Fruit fly (Drosophila melanogaster): ENCODE measurements around the gene CG42526.

Gene CG42526

DNA sequence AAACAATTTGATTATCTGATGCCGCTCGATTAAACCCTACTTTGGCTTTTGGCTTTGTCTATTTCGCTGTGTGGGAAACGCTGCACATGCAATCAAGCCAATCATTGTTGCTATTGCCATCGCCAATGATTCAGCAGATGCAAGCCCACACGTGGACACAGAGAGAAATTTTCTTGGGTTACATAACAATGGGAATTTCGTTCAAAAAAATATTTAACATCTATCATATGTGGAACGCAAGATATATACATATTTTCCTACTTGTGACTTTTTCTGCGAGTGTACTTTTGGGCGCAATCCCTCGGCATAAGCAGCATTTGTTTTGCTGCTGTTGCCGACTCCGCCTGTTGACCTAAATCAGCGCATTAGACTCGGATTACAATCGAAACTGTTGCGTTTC lies 15.9 kb downstream of the CG42526 start (continued):
- no peak for TF ChIP-seq CG30020 (tag; optimal IDR thresholded peaks at IDR 0.05)
- no peak for TF ChIP-seq CG9817 (tag; optimal IDR thresholded peaks at IDR 0.05)
- TF ChIP-seq lov (optimal IDR thresholded peaks at IDR 0.05) = no peak
- no peak for TF ChIP-seq lov (GFP tag; IDR thresholded peaks at IDR 0.05)
- no peak for TF ChIP-seq D19A (tag; optimal IDR thresholded peaks at IDR 0.05)
- TF ChIP-seq CG10565 (GFP tag; optimal IDR thresholded peaks at IDR 0.05) = no peak
- no peak for TF ChIP-seq pros (GFP tag; optimal IDR thresholded peaks at IDR 0.05)
- no peak for TF ChIP-seq br (optimal IDR thresholded peaks at IDR 0.05)
- peak; percentile 47 for TF ChIP-seq Med (GFP tag)
- TF ChIP-seq Pdp1 (GFP tag; optimal IDR thresholded peaks at IDR 0.05) = peak in 1 of 2 experiments; percentile 71
- TF ChIP-seq vfl (GFP tag; optimal IDR thresholded peaks at IDR 0.05) = no peak
- no peak for TF ChIP-seq CG6654 (GFP tag; optimal IDR thresholded peaks at IDR 0.05)
- no peak for TF ChIP-seq CG6854 (GFP tag; optimal IDR thresholded peaks at IDR 0.05)
- no peak for TF ChIP-seq CG12219 (GFP tag; optimal IDR thresholded peaks at IDR 0.05)
- no peak for TF ChIP-seq nmo (GFP tag; optimal IDR thresholded peaks at IDR 0.05)
- no peak for TF ChIP-seq CG11085 (GFP tag; IDR thresholded peaks at IDR 0.05)
- no peak for TF ChIP-seq oc (tag; optimal IDR thresholded peaks at IDR 0.05)
- no peak for TF ChIP-seq HmgD (GFP tag; optimal IDR thresholded peaks at IDR 0.05)
- TF ChIP-seq Xrp1 (GFP tag; IDR thresholded peaks at IDR 0.05) = peak; percentile 14; the same call in 1 of the 2 replicates
- TF ChIP-seq CG7357 (GFP tag; IDR thresholded peaks at IDR 0.05) = no peak
- no peak for TF ChIP-seq lola (GFP tag; optimal IDR thresholded peaks at IDR 0.05)
- TF ChIP-seq chm (GFP tag; IDR thresholded peaks at IDR 0.05) = 0 out of 2 replicates have a peak, but pooled peaks have one; percentile 16
- TF ChIP-seq CG4854 (GFP tag; optimal IDR thresholded peaks at IDR 0.05) = no peak
- TF ChIP-seq Dad (GFP tag; optimal IDR thresholded peaks at IDR 0.05) = no peak
- no peak for TF ChIP-seq rib (GFP tag; IDR thresholded peaks at IDR 0.05)
- no peak for TF ChIP-seq odd (GFP tag; optimal IDR thresholded peaks at IDR 0.05)
- TF ChIP-seq lab (GFP tag; optimal IDR thresholded peaks at IDR 0.05) = no peak
- no peak for TF ChIP-seq CG14667 (GFP tag; IDR thresholded peaks at IDR 0.05)
- no peak for TF ChIP-seq CG10321 (GFP tag; IDR thresholded peaks at IDR 0.05)
- TF ChIP-seq klu (GFP tag; IDR thresholded peaks at IDR 0.05) = 0 out of 2 replicates have a peak, but pooled peaks have one; percentile 28
- 0 out of 3 replicates have a peak, but pooled peaks have one; percentile 10 for TF ChIP-seq ase (GFP tag; IDR thresholded peaks at IDR 0.05)
- TF ChIP-seq CG32532 (GFP tag; IDR thresholded peaks at IDR 0.05) = 0 out of 2 replicates have a peak, but pooled peaks have one; percentile 9
- no peak for TF ChIP-seq pzg (GFP tag; optimal IDR thresholded peaks at IDR 0.05)
- TF ChIP-seq fd102C (GFP tag; optimal IDR thresholded peaks at IDR 0.05) = no peak
- TF ChIP-seq Gug (GFP tag; IDR thresholded peaks at IDR 0.05) = no peak
- TF ChIP-seq CG15514 (GFP tag; optimal IDR thresholded peaks at IDR 0.05) = no peak
- TF ChIP-seq Scr (GFP tag; IDR thresholded peaks at IDR 0.05; ENCODE audit: partially characterized antibody) = no peak
- no peak for TF ChIP-seq CG2120 (GFP tag; optimal IDR thresholded peaks at IDR 0.05)
- TF ChIP-seq lmd (GFP tag; IDR thresholded peaks at IDR 0.05) = peak; percentile 11; the same call in 1 of the 2 replicates
- TF ChIP-seq Abd-B (GFP tag; optimal IDR thresholded peaks at IDR 0.05) = no peak
- TF ChIP-seq sr (GFP tag; IDR thresholded peaks at IDR 0.05) = 0 out of 3 replicates have a peak, but pooled peaks have one; percentile 25
- no peak for TF ChIP-seq CG2116 (GFP tag; optimal IDR thresholded peaks at IDR 0.05)
- no peak for TF ChIP-seq sim (GFP tag; IDR thresholded peaks at IDR 0.05)
- TF ChIP-seq ttk (GFP tag; IDR thresholded peaks at IDR 0.05) = 0 out of 2 replicates have a peak, but pooled peaks have one; percentile 5
- TF ChIP-seq schlank (tag; optimal IDR thresholded peaks at IDR 0.05) = no peak
- peak; percentile 40 for TF ChIP-seq CG14441 (GFP tag; IDR thresholded peaks at IDR 0.05)
- TF ChIP-seq CG6175 (GFP tag; IDR thresholded peaks at IDR 0.05) = no peak
- TF ChIP-seq CG10366 (GFP tag; IDR thresholded peaks at IDR 0.05) = peak; percentile 54
- TF ChIP-seq CG12104 (GFP tag; optimal IDR thresholded peaks at IDR 0.05) = no peak
- no peak for TF ChIP-seq CG11696 (GFP tag; IDR thresholded peaks at IDR 0.05)
- TF ChIP-seq Bdp1 (GFP tag; optimal IDR thresholded peaks at IDR 0.05) = no peak
- TF ChIP-seq slou (GFP tag; optimal IDR thresholded peaks at IDR 0.05) = no peak
